Fruit fly (Drosophila melanogaster) whole organism, prepupa: ENCODE data around the gene Cyp313b1.

Experiments used
- Blimp-1 ChIP-seq: fragments of 200-800 bp; sonication (Bioruptor generic); optimal IDR thresholded peaks from 3 replicates; lab custom pipeline; 2017; ENCODE audit warnings: missing biosample characterization, missing genetic modification characterization, mild to moderate bottlenecking, moderate library complexity, missing genetic modification reagents
- CG10631 ChIP-seq: fragments of 200-800 bp; sonication (Bioruptor generic); optimal IDR thresholded peaks from 2 replicates; lab custom pipeline; 2016; ENCODE audit warnings: missing biosample characterization, missing genetic modification characterization
- CG10669 ChIP-seq: fragments of 200-800 bp; sonication (Bioruptor generic); optimal IDR thresholded peaks from 3 replicates; lab custom pipeline; 2018; ENCODE audit warnings: missing biosample characterization, mild to moderate bottlenecking, missing genetic modification characterization, moderate library complexity
- CG11294 ChIP-seq: fragments of 200-800 bp; sonication (Bioruptor generic); IDR thresholded peaks from 2 replicates; pipeline ENCODE4 v1.3.6; 2022; ENCODE audit warnings: missing biosample characterization, missing genetic modification characterization
- CG11902 ChIP-seq: fragments of 200-800 bp; sonication (Bioruptor generic); optimal IDR thresholded peaks from 3 replicates; lab custom pipeline; 2016; ENCODE audit warnings: missing biosample characterization, missing genetic modification characterization
- CG15336 ChIP-seq: fragments of 200-800 bp; sonication (Bioruptor generic); IDR thresholded peaks from 2 replicates; pipeline ENCODE4 v1.3.6; 2022; ENCODE audit warnings: missing biosample characterization, missing genetic modification characterization
- CG1621 ChIP-seq: fragments of 200-800 bp; sonication (Bioruptor generic); optimal IDR thresholded peaks from 3 replicates; lab custom pipeline; 2018; ENCODE audit warnings: missing biosample characterization, mild to moderate bottlenecking, missing genetic modification characterization
- CG16779 ChIP-seq: fragments of 200-800 bp; sonication (Bioruptor generic); optimal IDR thresholded peaks from 3 replicates; lab custom pipeline; 2017; ENCODE audit warnings: missing biosample characterization, mild to moderate bottlenecking, missing genetic modification characterization
- CG34406 ChIP-seq: fragments of 200-800 bp; sonication (Bioruptor generic); optimal IDR thresholded peaks from 3 replicates; lab custom pipeline; 2016; ENCODE audit warnings: missing biosample characterization, missing genetic modification characterization
- CG3919 ChIP-seq: fragments of 200-800 bp; sonication (Bioruptor generic); optimal IDR thresholded peaks from 3 replicates; lab custom pipeline; 2016; ENCODE audit warnings: missing biosample characterization, missing genetic modification characterization
- CG4318 ChIP-seq: fragments of 200-800 bp; sonication (Bioruptor generic); optimal IDR thresholded peaks from 3 replicates; lab custom pipeline; 2017; ENCODE audit warnings: missing biosample characterization, mild to moderate bottlenecking, missing genetic modification characterization
- CG6163 ChIP-seq: fragments of 200-800 bp; sonication (Bioruptor generic); IDR thresholded peaks from 3 replicates; pipeline ENCODE4 v1.3.6; 2022; ENCODE audit warnings: missing biosample characterization, missing genetic modification characterization
- CG6276 ChIP-seq: fragments of 200-800 bp; sonication (Bioruptor generic); optimal IDR thresholded peaks from 2 replicates; lab custom pipeline; 2017; ENCODE audit warnings: missing biosample characterization, mild to moderate bottlenecking, missing genetic modification characterization
- CG6808 ChIP-seq: fragments of 200-800 bp; sonication (Bioruptor generic); optimal IDR thresholded peaks from 3 replicates; lab custom pipeline; 2017; ENCODE audit warnings: missing biosample characterization, missing genetic modification characterization, mild to moderate bottlenecking, moderate library complexity, missing genetic modification reagents
- CG6854 ChIP-seq: fragments of 200-800 bp; sonication (Bioruptor generic); optimal IDR thresholded peaks from 2 replicates; lab custom pipeline; 2017; ENCODE audit warnings: missing biosample characterization, mild to moderate bottlenecking, missing genetic modification characterization
- CG8119 ChIP-seq: fragments of 200-800 bp; sonication (Bioruptor generic); IDR thresholded peaks from 3 replicates; pipeline ENCODE4 v1.3.6; 2022; ENCODE audit warnings: missing biosample characterization, missing genetic modification characterization
- CG8319 ChIP-seq: fragments of 200-800 bp; sonication (Bioruptor generic); optimal IDR thresholded peaks from 3 replicates; lab custom pipeline; 2016; ENCODE audit warnings: missing biosample characterization, missing genetic modification characterization
- CG8632 ChIP-seq: fragments of 200-800 bp; sonication (Bioruptor generic); optimal IDR thresholded peaks from 3 replicates; lab custom pipeline; 2016; ENCODE audit warnings: missing biosample characterization, missing genetic modification characterization
- Eip75B ChIP-seq: fragments of 200-800 bp; sonication (Bioruptor generic); optimal IDR thresholded peaks from 3 replicates; lab custom pipeline; 2016; ENCODE audit warnings: missing biosample characterization, missing genetic modification characterization
- Eip78C ChIP-seq: fragments of 200-800 bp; sonication (Bioruptor generic); peaks from one replicate; lab custom pipeline; 2016; ENCODE audit warnings: missing biosample characterization, missing genetic modification characterization
- Eip93F ChIP-seq: fragments of 200-800 bp; sonication (Bioruptor generic); optimal IDR thresholded peaks from 2 replicates; lab custom pipeline; 2016; ENCODE audit warnings: missing biosample characterization, mild to moderate bottlenecking, missing genetic modification characterization
- Ets21C ChIP-seq: fragments of 200-800 bp; sonication (Bioruptor generic); optimal IDR thresholded peaks from 3 replicates; lab custom pipeline; 2016; ENCODE audit warnings: missing biosample characterization, missing genetic modification characterization
- Ets96B ChIP-seq: fragments of 200-800 bp; optimal IDR thresholded peaks from 2 replicates; lab custom pipeline; 2019; ENCODE audit warnings: missing biosample characterization, mild to moderate bottlenecking, missing genetic modification characterization, moderate library complexity
- Gug ChIP-seq: fragments of 200-800 bp; sonication (Bioruptor generic); IDR thresholded peaks from 2 replicates; pipeline ENCODE4 v1.3.6; 2022; ENCODE audit warnings: missing biosample characterization, missing genetic modification characterization
- Hr38 ChIP-seq: sonication (Bioruptor generic); optimal IDR thresholded peaks from 2 replicates; lab custom pipeline; 2016; ENCODE audit warnings: missing biosample characterization, missing genetic modification characterization
- Hr39 ChIP-seq: fragments of 200-800 bp; sonication (Bioruptor generic); optimal IDR thresholded peaks from 2 replicates; lab custom pipeline; 2016; ENCODE audit warnings: missing biosample characterization, missing genetic modification characterization
- Hr4 ChIP-seq: fragments of 200-800 bp; sonication (Bioruptor generic); optimal IDR thresholded peaks from 3 replicates; lab custom pipeline; 2016; ENCODE audit warnings: missing biosample characterization, missing genetic modification characterization
- Met ChIP-seq: fragments of 200-800 bp; sonication (Bioruptor generic); optimal IDR thresholded peaks from 3 replicates; lab custom pipeline; 2016; ENCODE audit warnings: missing biosample characterization, missing genetic modification characterization
- OdsH ChIP-seq: fragments of 200-800 bp; sonication (Bioruptor generic); optimal IDR thresholded peaks from 3 replicates; lab custom pipeline; 2016; ENCODE audit warnings: missing biosample characterization, missing genetic modification characterization
- Smox ChIP-seq: fragments of 200-800 bp; sonication (Bioruptor generic); optimal IDR thresholded peaks from 3 replicates; lab custom pipeline; 2016; ENCODE audit warnings: missing biosample characterization, missing genetic modification characterization
- Sox14 ChIP-seq: fragments of 200-800 bp; sonication (Bioruptor generic); optimal IDR thresholded peaks from 3 replicates; lab custom pipeline; 2016; ENCODE audit warnings: missing biosample characterization, missing genetic modification characterization
- Sox15 ChIP-seq: fragments of 200-800 bp; sonication (Bioruptor generic); optimal IDR thresholded peaks from 3 replicates; lab custom pipeline; 2016; ENCODE audit warnings: missing biosample characterization, missing genetic modification characterization
- achi ChIP-seq: fragments of 200-800 bp; sonication (Bioruptor generic); optimal IDR thresholded peaks from 3 replicates; lab custom pipeline; 2016; ENCODE audit warnings: missing biosample characterization, missing genetic modification characterization
- acj6 ChIP-seq: fragments of 200-800 bp; sonication (Bioruptor generic); optimal IDR thresholded peaks from 3 replicates; lab custom pipeline; 2016; ENCODE audit warnings: missing biosample characterization, missing genetic modification characterization
- dac ChIP-seq: fragments of 200-800 bp; sonication (Bioruptor generic); optimal IDR thresholded peaks from 2 replicates; lab custom pipeline; 2017; ENCODE audit warnings: missing biosample characterization, mild to moderate bottlenecking, missing genetic modification characterization
- dsx ChIP-seq: fragments of 200-800 bp; optimal IDR thresholded peaks from 3 replicates; lab custom pipeline; 2019; ENCODE audit warnings: missing biosample characterization, mild to moderate bottlenecking, missing genetic modification characterization, moderate library complexity; ENCODE audit not compliant: poor library complexity, severe bottlenecking
- eg ChIP-seq: fragments of 200-800 bp; sonication (Bioruptor generic); IDR thresholded peaks from 3 replicates; pipeline ENCODE4 v1.3.6; 2022; ENCODE audit warnings: missing biosample characterization, missing genetic modification characterization
- esn ChIP-seq: fragments of 200-800 bp; sonication (Bioruptor generic); optimal IDR thresholded peaks from 2 replicates; lab custom pipeline; 2016; ENCODE audit warnings: missing biosample characterization, mild to moderate bottlenecking, missing genetic modification characterization, moderate library complexity
- fd59A ChIP-seq: fragments of 200-800 bp; sonication (Bioruptor generic); optimal IDR thresholded peaks from 2 replicates; lab custom pipeline; 2017; ENCODE audit warnings: missing biosample characterization, mild to moderate bottlenecking, missing genetic modification characterization, missing genetic modification reagents
- fd85E ChIP-seq: fragments of 200-800 bp; sonication (Bioruptor generic); optimal IDR thresholded peaks from 3 replicates; lab custom pipeline; 2016; ENCODE audit warnings: missing biosample characterization, missing genetic modification characterization
- lz ChIP-seq: fragments of 200-800 bp; sonication (Bioruptor generic); optimal IDR thresholded peaks from 3 replicates; lab custom pipeline; 2016; ENCODE audit warnings: missing biosample characterization, missing genetic modification characterization
- pdm3 ChIP-seq: fragments of 200-800 bp; sonication (Bioruptor generic); optimal IDR thresholded peaks from 3 replicates; lab custom pipeline; 2016; ENCODE audit warnings: missing biosample characterization, missing genetic modification characterization
- salr ChIP-seq, 2 experiments: fragments of 200-800 bp; sonication (Bioruptor generic); optimal IDR thresholded peaks; 3 replicates each; lab custom pipeline; 2016 to 2018; ENCODE audit warnings: missing biosample characterization in 2 of 2, missing genetic modification characterization in 2 of 2, mild to moderate bottlenecking in 1 of 2
- spab ChIP-seq: fragments of 200-800 bp; sonication (Bioruptor generic); optimal IDR thresholded peaks from 2 replicates; lab custom pipeline; 2017; ENCODE audit warnings: missing biosample characterization, mild to moderate bottlenecking, missing genetic modification characterization, missing genetic modification reagents
- ss ChIP-seq, 2 experiments: fragments of 200-800 bp; sonication (Bioruptor generic); optimal IDR thresholded peaks; 2 replicates in 1 of 2; 3 replicates in 1 of 2; lab custom pipeline; 2017 to 2018; ENCODE audit warnings: mild to moderate bottlenecking in 2 of 2, missing biosample characterization in 2 of 2, missing genetic modification characterization in 2 of 2, moderate library complexity in 1 of 2
- svp ChIP-seq: fragments of 200-800 bp; sonication (Bioruptor generic); peaks from one replicate; lab custom pipeline; 2016; ENCODE audit warnings: missing biosample characterization, missing genetic modification characterization
- topi ChIP-seq: fragments of 200-800 bp; sonication (Bioruptor generic); optimal IDR thresholded peaks from 3 replicates; lab custom pipeline; 2016; ENCODE audit warnings: missing biosample characterization, missing genetic modification characterization
- vri ChIP-seq: fragments of 200-800 bp; sonication (Bioruptor generic); optimal IDR thresholded peaks from 3 replicates; lab custom pipeline; 2016; ENCODE audit warnings: missing biosample characterization, mild to moderate bottlenecking, missing genetic modification characterization

The Cyp313b1 gene

DNA sequence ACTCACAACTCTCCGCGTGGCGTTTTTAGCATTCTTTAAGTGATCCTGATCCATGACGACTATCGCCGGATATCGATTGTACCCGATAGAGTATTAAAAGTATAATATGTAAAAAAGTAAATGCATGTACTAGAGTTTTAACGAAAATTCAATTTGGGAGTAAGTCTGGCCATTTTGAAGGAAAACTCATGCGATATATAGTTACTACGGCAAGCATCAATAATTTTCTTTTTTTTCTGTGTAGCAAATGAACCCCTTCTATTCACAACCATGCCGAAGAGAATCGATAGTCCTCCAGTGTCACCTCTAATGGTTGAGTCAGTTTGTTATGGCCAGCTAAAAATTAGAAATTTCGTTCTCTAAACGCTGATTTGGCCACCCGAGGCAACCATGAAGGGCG, 7.3 kb upstream of the Cyp313b1 start, which contains the start of the genes Sys1 and Dhod (continued):
- peak; percentile 82 for TF ChIP-seq OdsH (GFP tag; lab: Kevin White, UChicago)
- TF ChIP-seq achi: peak; percentile 73
- TF ChIP-seq spab: no peak
- peak; percentile 85 for TF ChIP-seq esn (GFP tag; lab: Kevin White, UChicago)
- peak; percentile 74 for TF ChIP-seq CG8319 (GFP tag; lab: Kevin White, UChicago)
- peak; percentile 85 for TF ChIP-seq Sox14 (GFP tag; lab: Kevin White, UChicago)
- peak; percentile 63 for TF ChIP-seq CG34406 (GFP tag; lab: Kevin White, UChicago)
- TF ChIP-seq CG6808 (GFP tag; lab: Kevin White, UChicago): peak; percentile 15
- TF ChIP-seq, all 60 proteins: peak for 50

DNA sequence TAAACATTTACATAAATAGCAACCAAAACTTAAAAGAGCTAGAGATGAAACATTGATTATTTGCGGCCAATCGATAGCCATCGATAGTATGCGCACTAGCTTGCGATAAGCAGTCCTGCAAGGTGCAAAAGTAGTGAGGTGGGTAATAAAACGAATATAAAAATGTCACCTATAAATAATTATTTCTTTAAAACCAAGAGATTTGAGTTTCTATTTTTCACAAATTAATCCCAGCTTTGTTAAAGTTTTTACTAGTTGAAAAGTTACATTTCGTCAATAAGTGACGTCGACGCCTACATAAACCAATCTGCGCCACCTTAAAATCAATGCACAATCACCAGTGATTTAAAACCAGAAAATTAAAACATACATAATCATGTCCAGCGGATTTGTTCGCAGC, 5.3 kb upstream of the Cyp313b1 start, which contains the start of the genes Mkk4 and SLIRP2:
TSS of gene Mkk4 (minus strand) at position 56 of the 400 bp plus-strand sequence.
TSS of gene SLIRP2 (plus strand) at position 344 of the 400 bp plus-strand sequence.
- TF ChIP-seq fd59A (GFP tag; lab: Kevin White, UChicago): peak; percentile 99
- TF ChIP-seq Eip93F (GFP tag; lab: Kevin White, UChicago): peak; percentile 96
- TF ChIP-seq acj6: peak; percentile 99
- peak; percentile 98 for TF ChIP-seq CG6276 (GFP tag; lab: Kevin White, UChicago)
- TF ChIP-seq lz: peak; percentile 99
- TF ChIP-seq CG6854: peak; percentile 94
- peak; percentile 98 for TF ChIP-seq vri (GFP tag; lab: Kevin White, UChicago)
- peak; percentile 98 for TF ChIP-seq CG4318 (GFP tag; lab: Kevin White, UChicago)
- TF ChIP-seq pdm3 (GFP tag; lab: Kevin White, UChicago): peak; percentile 99
- TF ChIP-seq Hr39 (GFP tag; lab: Kevin White, UChicago): peak; percentile 99
- TF ChIP-seq Hr38: peak; percentile 90
- TF ChIP-seq Gug (GFP tag; lab: Robert Waterston, UW): peak; percentile 99
- peak; percentile 94 for TF ChIP-seq CG16779
- peak; percentile 99 for TF ChIP-seq CG10669 (GFP tag; lab: Kevin White, UChicago)
- TF ChIP-seq eg: peak; percentile 99
- peak; percentile 99 for TF ChIP-seq topi (GFP tag; lab: Kevin White, UChicago)
- peak; percentile 98 for TF ChIP-seq Ets96B (tag; lab: Kevin White, UChicago)
- peak; percentile 99 for TF ChIP-seq CG8119 (GFP tag; lab: Robert Waterston, UW)
- peak; percentile 99 for TF ChIP-seq CG15336
- TF ChIP-seq CG1621 (tag; lab: Kevin White, UChicago): peak; percentile 98
- peak; percentile 99 for TF ChIP-seq Sox14 (GFP tag; lab: Kevin White, UChicago)
- peak; percentile 97 for TF ChIP-seq CG8319 (GFP tag; lab: Kevin White, UChicago)
- TF ChIP-seq dsx: peak; percentile 98
- peak; percentile 100 for TF ChIP-seq svp (GFP tag; lab: Kevin White, UChicago)
- TF ChIP-seq CG11294 (GFP tag; lab: Robert Waterston, UW): peak; percentile 98
- TF ChIP-seq CG3919: peak; percentile 99
- peak; percentile 99 for TF ChIP-seq Smox (GFP tag; lab: Kevin White, UChicago)
- peak; percentile 99 for TF ChIP-seq Eip75B (GFP tag; lab: Kevin White, UChicago)
- TF ChIP-seq Sox15 (GFP tag; lab: Kevin White, UChicago): peak; percentile 99
- TF ChIP-seq esn (GFP tag; lab: Kevin White, UChicago): peak; percentile 99
- TF ChIP-seq dac: peak; percentile 97
- TF ChIP-seq CG34406 (GFP tag; lab: Kevin White, UChicago): peak; percentile 99
- TF ChIP-seq CG11902: peak; percentile 98
- peak; percentile 93 for TF ChIP-seq Blimp-1
- peak; percentile 99 for TF ChIP-seq CG6163 (GFP tag; lab: Robert Waterston, UW)
- TF ChIP-seq ss (GFP tag; optimal IDR thresholded peaks at IDR 0.05; lab: Kevin White, UChicago): peak; percentile 96 to 97
- peak; percentile 99 for TF ChIP-seq Ets21C (GFP tag; lab: Kevin White, UChicago)
- TF ChIP-seq CG10631 (GFP tag; lab: Kevin White, UChicago): peak; percentile 99
- peak; percentile 98 for TF ChIP-seq CG8632 (GFP tag; lab: Kevin White, UChicago)
- peak; percentile 97 for TF ChIP-seq spab
- TF ChIP-seq fd85E (GFP tag; lab: Kevin White, UChicago): peak; percentile 94
- peak; percentile 97 for TF ChIP-seq CG6808 (GFP tag; lab: Kevin White, UChicago)
- TF ChIP-seq Hr4 (GFP tag; lab: Kevin White, UChicago): peak; percentile 99
- peak; percentile 98 for TF ChIP-seq achi
- TF ChIP-seq Eip78C (GFP tag; lab: Kevin White, UChicago): peak; percentile 100
- peak; percentile 97 to 98 for TF ChIP-seq salr (GFP tag; optimal IDR thresholded peaks at IDR 0.05; lab: Kevin White, UChicago)
- peak; percentile 99 for TF ChIP-seq Met (GFP tag; lab: Kevin White, UChicago)
